Worm (Caenorhabditis elegans): Measurements from ENCODE around the gene smex-1.
A peak's percentile ranks its signal among the peaks of the same experiment; 100 is the strongest.

smex-1 gene

DNA sequence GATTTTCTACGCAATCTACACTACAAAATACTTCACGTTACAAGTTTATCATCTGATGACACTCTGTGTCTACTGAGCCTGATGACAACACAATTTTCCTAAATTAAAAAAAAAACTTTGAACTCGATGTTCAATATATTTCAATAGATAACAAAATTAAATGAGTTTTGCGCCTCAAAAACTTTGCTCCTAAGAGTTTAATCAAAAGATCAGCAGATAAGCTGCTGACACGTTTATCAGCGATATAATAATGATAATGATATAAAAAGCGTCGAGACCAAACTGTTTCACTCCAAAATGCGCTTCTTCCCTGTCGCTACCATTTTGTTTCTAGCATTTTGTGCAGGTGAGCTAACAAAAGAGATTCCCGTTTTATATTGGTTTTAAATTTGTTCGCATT, 11.9 kb upstream of the smex-1 start, which contains the start of gene clec-218:
TSS of gene clec-218 (plus strand) at position 262 of the 400 bp plus-strand sequence.
- TF ChIP-seq akir-1 (GFP tag; optimal IDR thresholded peaks at IDR 0.05) (no peak), aptf-2 (GFP tag; conservative IDR thresholded peaks at IDR 0.05) (no peak), nhr-80 (tag; optimal IDR thresholded peaks at IDR 0.05) (peak; percentile 48), F23B12.7 (tag; optimal IDR thresholded peaks at IDR 0.05; ENCODE audit: insufficient read depth) (no peak), ama-1 (optimal IDR thresholded peaks at IDR 0.05) (no peak), ama-1 (GFP tag; optimal IDR thresholded peaks at IDR 0.05) (no peak)

DNA sequence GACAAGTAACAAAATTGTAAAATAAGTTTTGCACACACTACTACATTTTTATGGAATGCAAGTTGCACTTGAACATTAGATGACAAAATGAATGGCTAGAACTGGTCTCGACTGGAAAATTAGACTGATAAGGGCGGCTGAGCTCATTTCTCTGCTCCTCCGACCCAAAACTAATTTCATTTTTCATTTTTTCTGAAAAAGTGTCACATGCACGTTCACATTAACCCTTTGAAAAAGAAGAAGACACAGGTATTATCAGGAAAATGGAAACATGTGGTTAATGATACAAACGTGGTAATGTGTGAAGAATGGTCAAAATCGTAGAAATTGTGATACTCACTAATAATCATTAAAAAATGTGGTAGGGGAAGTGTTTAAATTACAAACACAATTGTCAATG, 11.2 kb upstream of the smex-1 start:
- no peak for TF ChIP-seq attf-3 (GFP tag; conservative IDR thresholded peaks at IDR 0.05)
- peak; percentile 82 for TF ChIP-seq nhr-80 (tag; optimal IDR thresholded peaks at IDR 0.05)

DNA sequence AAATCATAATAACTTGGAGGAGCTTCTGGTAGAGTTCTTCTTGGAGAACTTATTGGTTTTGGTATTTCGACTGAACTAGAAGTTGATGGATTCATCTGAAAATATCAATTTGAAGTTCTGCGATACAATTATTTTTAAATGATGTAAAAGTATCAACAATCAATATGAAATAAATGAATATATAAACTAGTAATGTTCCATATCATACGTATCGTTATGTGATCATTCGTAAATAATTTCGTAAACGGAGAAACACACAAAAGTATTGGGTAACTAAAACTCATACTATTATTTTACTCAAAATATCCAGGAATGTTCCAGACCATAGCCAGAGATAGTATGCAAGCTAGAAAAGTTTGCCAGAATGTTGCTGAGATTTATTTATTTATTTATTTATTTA, 10.6 kb upstream of the smex-1 start, which contains the start of gene W02D7.8:
TSS of gene W02D7.8 (minus strand) at position 101 of the 400 bp plus-strand sequence.
- no peak for TF ChIP-seq Y67H2A.10 (GFP tag; conservative IDR thresholded peaks at IDR 0.05)
- TF ChIP-seq attf-3 (GFP tag; conservative IDR thresholded peaks at IDR 0.05): no peak
- TF ChIP-seq lsy-27 (tag; optimal IDR thresholded peaks at IDR 0.05; ENCODE audit: borderline replicate concordance, insufficient read depth): no peak
- TF ChIP-seq egl-44 (GFP tag; IDR thresholded peaks at IDR 0.05): no peak
- no peak for TF ChIP-seq tbp1 (GFP tag; optimal IDR thresholded peaks at IDR 0.05)
- no peak for TF ChIP-seq unc-62 (GFP tag; optimal IDR thresholded peaks at IDR 0.05)
- no peak for TF ChIP-seq Y56A3A.18 (GFP tag; IDR thresholded peaks at IDR 0.05)
- no peak for TF ChIP-seq ceh-100 (GFP tag; IDR thresholded peaks at IDR 0.05)
- no peak for TF ChIP-seq gei-17 (GFP tag; optimal IDR thresholded peaks at IDR 0.05)
- TF ChIP-seq F52B5.7 (tag; optimal IDR thresholded peaks at IDR 0.05): no peak
- TF ChIP-seq ceh-40 (GFP tag; IDR thresholded peaks at IDR 0.05): no peak
- TF ChIP-seq die-1 (tag; optimal IDR thresholded peaks at IDR 0.05): no peak
- TF ChIP-seq nfya-2 (GFP tag; IDR thresholded peaks at IDR 0.05): no peak
- TF ChIP-seq hlh-26 (GFP tag; conservative IDR thresholded peaks at IDR 0.05): no peak
- TF ChIP-seq hlh-12 (tag; optimal IDR thresholded peaks at IDR 0.05): no peak

DNA sequence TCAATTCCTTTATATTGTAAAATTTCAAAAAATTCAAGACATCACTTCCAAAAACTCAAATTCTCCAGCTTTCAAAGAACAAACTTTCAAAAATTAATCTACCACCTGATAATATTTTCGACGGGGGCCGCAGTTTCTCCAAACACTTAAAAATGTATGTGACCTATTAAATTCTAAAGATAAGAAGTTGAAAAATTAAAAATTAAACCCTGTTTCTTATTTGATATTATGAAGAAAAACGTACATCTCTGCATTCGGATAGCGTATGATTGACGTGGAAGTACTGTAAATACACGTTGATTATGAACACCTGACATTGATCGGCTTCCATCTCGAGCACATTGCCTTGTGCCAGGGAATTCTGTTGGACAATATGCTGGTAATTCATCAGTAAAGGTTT, 10.2 kb upstream of the smex-1 start:
- peak; percentile 59 for TF ChIP-seq nhr-80 (tag; optimal IDR thresholded peaks at IDR 0.05)
- peak; percentile 24; the same call in 1 of the 2 replicates for TF ChIP-seq let-526 (GFP tag; IDR thresholded peaks at IDR 0.05)
- TF ChIP-seq nfya-2 (GFP tag; IDR thresholded peaks at IDR 0.05): no peak
- no peak for TF ChIP-seq zim-3 (tag; optimal IDR thresholded peaks at IDR 0.05)
- no peak for TF ChIP-seq hlh-12 (tag; optimal IDR thresholded peaks at IDR 0.05)

DNA sequence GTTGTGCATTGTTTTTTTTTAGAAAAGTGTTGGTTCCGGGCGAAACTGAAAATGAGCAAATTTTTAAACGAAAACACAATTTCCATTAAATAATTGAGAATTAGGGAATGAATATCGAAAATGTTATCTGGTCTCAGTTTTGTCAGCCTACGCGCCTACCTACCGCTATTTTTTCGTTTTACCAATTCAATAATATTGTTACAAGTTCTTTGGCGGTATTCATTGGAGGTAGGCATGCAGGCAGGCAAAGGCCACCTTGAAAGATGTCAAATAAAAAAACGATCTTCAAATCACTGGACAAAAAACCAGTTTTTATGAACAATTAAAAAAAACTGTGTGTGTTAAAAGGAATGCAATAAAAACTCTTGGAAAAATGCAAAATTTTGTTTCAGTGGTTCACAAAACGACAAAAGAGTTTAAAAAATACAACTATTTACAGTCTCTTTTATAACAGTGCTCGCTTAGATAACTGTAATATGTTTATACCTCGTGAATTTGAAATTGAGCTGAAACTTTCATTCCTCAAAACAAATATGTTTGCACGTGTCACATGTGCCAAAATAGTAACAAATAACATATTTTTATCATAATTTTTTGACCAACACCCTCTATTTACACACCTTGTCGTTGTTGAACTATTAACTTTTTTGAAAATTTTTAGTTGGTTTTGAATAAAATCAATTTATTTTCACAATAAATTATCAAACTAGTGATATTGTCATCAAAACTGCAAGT, 8.9 kb upstream of the smex-1 start, which contains the start of gene W02D7.11:
TSS of gene W02D7.11 (minus strand) at position 51 of the 735 bp plus-strand sequence.
- TF ChIP-seq zim-3 (tag; optimal IDR thresholded peaks at IDR 0.05): no peak
- no peak for TF ChIP-seq mcd-1 (GFP tag; IDR thresholded peaks at IDR 0.05)
- no peak for TF ChIP-seq nfya-1 (tag; optimal IDR thresholded peaks at IDR 0.05; ENCODE audit: borderline replicate concordance, insufficient read depth)
- TF ChIP-seq efl-1 (GFP tag; optimal IDR thresholded peaks at IDR 0.05): no peak
- TF ChIP-seq lir-1 (GFP tag; conservative IDR thresholded peaks at IDR 0.05): no peak
- no peak for TF ChIP-seq B0336.3 (GFP tag; IDR thresholded peaks at IDR 0.05)
- no peak for TF ChIP-seq T26A5.8 (tag; optimal IDR thresholded peaks at IDR 0.05)
- no peak for TF ChIP-seq chd-7 (tag; optimal IDR thresholded peaks at IDR 0.05)
- no peak for TF ChIP-seq lag-1 (GFP tag; IDR thresholded peaks at IDR 0.05)
- no peak for TF ChIP-seq xnd-1 (tag; optimal IDR thresholded peaks at IDR 0.05)
- TF ChIP-seq lsy-27 (tag; optimal IDR thresholded peaks at IDR 0.05; ENCODE audit: borderline replicate concordance, insufficient read depth): no peak
- TF ChIP-seq pbrm-1 (GFP tag; IDR thresholded peaks at IDR 0.05): no peak

All from whole organism, young adult.